Worm (Caenorhabditis elegans): Measurements from ENCODE around the gene T22F3.7.

DNA sequence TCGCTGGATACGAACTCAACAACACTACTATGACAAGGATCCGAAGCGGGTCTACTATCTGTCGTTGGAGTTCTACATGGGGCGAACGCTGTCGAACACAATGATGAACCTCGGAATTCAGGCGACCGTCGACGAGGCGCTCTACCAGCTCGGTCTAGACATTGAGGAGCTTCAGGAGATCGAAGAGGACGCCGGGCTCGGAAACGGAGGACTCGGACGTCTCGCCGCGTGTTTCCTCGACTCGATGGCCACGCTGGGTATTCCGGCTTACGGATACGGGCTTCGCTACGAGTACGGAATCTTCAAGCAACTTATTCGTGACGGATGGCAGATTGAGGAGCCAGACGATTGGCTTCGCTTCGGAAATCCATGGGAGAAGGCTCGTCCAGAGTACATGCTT lies 18.8 kb downstream of the T22F3.7 start:
- TF ChIP-seq snpc-4 (GFP tag; optimal IDR thresholded peaks at IDR 0.05) (no peak), snpc-4 (tag; optimal IDR thresholded peaks at IDR 0.05) (no peak), snpc-1.3 (tag; optimal IDR thresholded peaks at IDR 0.05; ENCODE audit: insufficient read depth) (no peak)
